Fruit fly (Drosophila melanogaster): ENCODE data around the gene CG11122.

CG11122 gene

DNA sequence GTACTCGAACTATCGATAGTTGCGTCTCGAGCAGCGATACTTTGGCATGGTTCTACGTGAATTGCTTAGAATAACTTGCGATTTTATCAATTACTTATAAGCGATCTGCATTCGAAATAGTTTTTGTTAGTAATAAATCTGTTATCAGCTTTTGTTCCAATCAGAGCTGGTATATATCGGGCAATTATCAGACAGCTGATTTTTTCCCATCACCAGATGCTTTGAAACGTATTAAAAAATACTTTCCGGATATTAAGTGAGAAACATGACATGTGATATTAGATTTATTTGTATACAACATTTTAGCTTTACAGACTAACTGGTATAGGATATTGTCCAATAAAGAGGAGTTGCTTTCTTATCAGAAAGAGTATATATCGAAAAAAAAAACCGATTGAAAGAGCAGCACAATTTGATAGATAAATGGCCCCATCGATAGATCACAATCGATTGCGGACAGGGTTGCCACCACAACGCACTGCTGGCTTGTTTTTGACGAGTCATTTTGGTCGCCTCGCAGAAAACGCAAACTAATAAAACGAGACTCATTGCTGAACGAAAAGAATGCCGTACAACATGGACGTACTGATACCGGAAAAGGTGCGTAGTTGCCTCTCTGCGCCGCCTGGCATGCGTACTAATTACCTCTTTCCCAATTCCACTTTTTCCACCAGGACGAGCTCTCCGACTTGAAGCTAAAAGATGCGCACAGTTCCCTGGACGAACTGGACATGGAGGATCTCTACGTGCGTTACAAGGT lies 403 bp upstream of the CG11122 start, which contains the start of gene Rpt3 (continued):
- TF ChIP-seq CG6683 (GFP tag; optimal IDR thresholded peaks at IDR 0.05) (no peak), CG4617 (GFP tag; optimal IDR thresholded peaks at IDR 0.05; ENCODE audit: borderline replicate concordance) (peak; percentile 43), al (GFP tag; IDR thresholded peaks at IDR 0.05) (no peak), Usf (GFP tag; optimal IDR thresholded peaks at IDR 0.05) (no peak), Deaf1 (tag; optimal IDR thresholded peaks at IDR 0.05) (no peak), gt (GFP tag; IDR thresholded peaks at IDR 0.05) (no peak), Ptx1 (GFP tag; IDR thresholded peaks at IDR 0.05) (no peak), esg (GFP tag; conservative IDR thresholded peaks at IDR 0.05) (no peak), dati (GFP tag; IDR thresholded peaks at IDR 0.05) (no peak), Camta (GFP tag; optimal IDR thresholded peaks at IDR 0.05) (no peak), NC2α (GFP tag; optimal IDR thresholded peaks at IDR 0.05) (no peak), CG18262 (tag; optimal IDR thresholded peaks at IDR 0.05) (no peak), CG6791 (GFP tag; IDR thresholded peaks at IDR 0.05; ENCODE audit: partially characterized antibody) (peak; percentile 73), CG3847 (GFP tag; IDR thresholded peaks at IDR 0.05) (no peak), CG11560 (tag; IDR thresholded peaks at IDR 0.05) (peak; percentile 40; the same call in 1 of the 3 replicates), CG12391 (tag; optimal IDR thresholded peaks at IDR 0.05) (peak; percentile 16), CG1529 (GFP tag; optimal IDR thresholded peaks at IDR 0.05) (no peak), lov (optimal IDR thresholded peaks at IDR 0.05) (no peak), lov (GFP tag; IDR thresholded peaks at IDR 0.05) (no peak), CG6654 (GFP tag; optimal IDR thresholded peaks at IDR 0.05) (no peak), CG1832 (GFP tag; optimal IDR thresholded peaks at IDR 0.05) (no peak), CG4404 (GFP tag; IDR thresholded peaks at IDR 0.05) (no peak), CG8924 (tag; optimal IDR thresholded peaks at IDR 0.05) (no peak), oc (tag; optimal IDR thresholded peaks at IDR 0.05) (no peak), D19B (GFP tag; optimal IDR thresholded peaks at IDR 0.05) (no peak), CG12155 (GFP tag; optimal IDR thresholded peaks at IDR 0.05) (no peak), row (GFP tag; IDR thresholded peaks at IDR 0.05) (peak; percentile 55; the same call in 2 of the 3 replicates), z (GFP tag; IDR thresholded peaks at IDR 0.05) (no peak), Xbp1 (GFP tag; optimal IDR thresholded peaks at IDR 0.05) (no peak), vvl (GFP tag; IDR thresholded peaks at IDR 0.05) (no peak), CG1024 (GFP tag; IDR thresholded peaks at IDR 0.05) (no peak), slou (GFP tag; optimal IDR thresholded peaks at IDR 0.05) (no peak), sens-2 (GFP tag; IDR thresholded peaks at IDR 0.05) (no peak), Sox102F (GFP tag; optimal IDR thresholded peaks at IDR 0.05) (no peak), NfI (GFP tag; optimal IDR thresholded peaks at IDR 0.05) (no peak), CG11085 (GFP tag; IDR thresholded peaks at IDR 0.05) (no peak), CG17328 (GFP tag; IDR thresholded peaks at IDR 0.05) (no peak), bab2 (GFP tag; optimal IDR thresholded peaks at IDR 0.05) (no peak), da (GFP tag; optimal IDR thresholded peaks at IDR 0.05) (no peak), CG15269 (tag; optimal IDR thresholded peaks at IDR 0.05) (no peak), Poxn (GFP tag; IDR thresholded peaks at IDR 0.05) (no peak), Hand (GFP tag; optimal IDR thresholded peaks at IDR 0.05) (no peak), ttk (GFP tag; IDR thresholded peaks at IDR 0.05) (no peak), Eip74EF (GFP tag; optimal IDR thresholded peaks at IDR 0.05) (no peak), CG34224 (GFP tag; IDR thresholded peaks at IDR 0.05; ENCODE audit: partially characterized antibody) (peak; percentile 66), CG1647 (GFP tag; optimal IDR thresholded peaks at IDR 0.05) (no peak), Lhr (GFP tag; optimal IDR thresholded peaks at IDR 0.05) (no peak), MTF-1 (GFP tag; optimal IDR thresholded peaks at IDR 0.05; ENCODE audit: borderline replicate concordance) (no peak), Tbp (GFP tag; optimal IDR thresholded peaks at IDR 0.05) (no peak), CG4707 (GFP tag; optimal IDR thresholded peaks at IDR 0.05) (no peak), sima (GFP tag; optimal IDR thresholded peaks at IDR 0.05) (no peak)

Data from whole organism, embryonic.